Fruit fly (Drosophila melanogaster): ENCODE measurements around the gene ovo.

ovo gene

DNA sequence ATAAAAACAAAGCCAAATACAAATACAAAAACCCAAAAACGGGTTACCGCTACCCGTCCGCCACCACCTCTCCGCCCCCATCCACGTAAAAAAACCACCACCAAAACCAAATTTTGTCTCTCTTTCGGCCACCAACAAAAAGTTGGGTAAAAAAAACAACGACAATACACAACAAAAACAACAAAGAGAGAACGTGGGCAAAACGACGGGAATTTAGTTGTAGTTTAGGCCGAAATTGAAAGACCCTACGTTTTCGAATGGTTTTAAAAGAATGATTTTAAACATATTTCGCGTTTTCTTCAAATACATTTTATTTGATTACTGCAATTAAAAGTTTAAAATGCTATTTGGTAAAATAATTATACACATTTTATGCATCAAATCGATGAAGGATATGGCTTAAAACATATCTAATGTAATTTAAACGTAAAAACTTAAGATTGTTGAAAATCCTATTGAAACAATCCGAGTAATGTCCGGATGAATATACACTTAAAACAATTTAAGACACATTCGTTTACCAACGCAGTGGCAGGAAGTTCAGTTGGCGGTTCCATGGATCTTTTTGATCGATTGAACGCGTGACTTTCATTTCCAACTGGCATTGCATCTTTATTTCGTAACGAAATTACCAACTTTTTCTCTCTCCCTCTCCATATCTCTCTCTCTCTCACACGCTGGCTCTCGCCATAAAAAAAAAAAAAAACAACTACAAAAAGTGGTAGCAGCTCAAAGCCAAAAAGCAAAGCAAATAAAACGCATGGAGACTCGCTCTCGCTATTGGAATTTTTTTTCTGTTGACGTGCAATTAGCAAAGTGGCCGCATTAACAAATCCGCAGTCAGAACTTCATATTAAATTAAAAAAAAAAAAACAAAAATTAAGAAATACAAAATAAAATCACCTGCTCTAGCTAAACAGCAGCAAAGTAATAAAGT is 38.9 kb downstream of the ovo start:
- TF ChIP-seq CG11294 (GFP tag; IDR thresholded peaks at IDR 0.05) (no peak), CG7368 (GFP tag; optimal IDR thresholded peaks at IDR 0.05) (peak; percentile 10), Blimp-1 (GFP tag; optimal IDR thresholded peaks at IDR 0.05) (peak; percentile 32), Gug (GFP tag; IDR thresholded peaks at IDR 0.05) (no peak), CG15336 (GFP tag; IDR thresholded peaks at IDR 0.05) (peak; percentile 65), ss (GFP tag; optimal IDR thresholded peaks at IDR 0.05) (peak; percentile 74 to 76), Hr4 (GFP tag; optimal IDR thresholded peaks at IDR 0.05) (peak; percentile 63), acj6 (GFP tag; optimal IDR thresholded peaks at IDR 0.05) (peak; percentile 59), CG6792 (GFP tag; optimal IDR thresholded peaks at IDR 0.05) (peak; percentile 64), CG34406 (GFP tag; optimal IDR thresholded peaks at IDR 0.05) (peak; percentile 61), eg (GFP tag; IDR thresholded peaks at IDR 0.05) (peak; percentile 89), CG10669 (GFP tag; optimal IDR thresholded peaks at IDR 0.05) (peak; percentile 50), Met (GFP tag; optimal IDR thresholded peaks at IDR 0.05) (peak; percentile 76), CG3032 (tag; optimal IDR thresholded peaks at IDR 0.05) (peak; percentile 47), Lpt (GFP tag; optimal IDR thresholded peaks at IDR 0.05) (peak; percentile 67), salr (GFP tag; optimal IDR thresholded peaks at IDR 0.05) (peak; percentile 11 to 72), Sox15 (GFP tag; optimal IDR thresholded peaks at IDR 0.05) (peak; percentile 46), Eip78C (GFP tag) (peak; percentile 92), topi (GFP tag; optimal IDR thresholded peaks at IDR 0.05) (peak; percentile 79), CG6276 (GFP tag; optimal IDR thresholded peaks at IDR 0.05) (peak; percentile 79), Hr38 (GFP tag; optimal IDR thresholded peaks at IDR 0.05) (no peak), CG3919 (GFP tag; optimal IDR thresholded peaks at IDR 0.05) (peak; percentile 50), CG16779 (tag; optimal IDR thresholded peaks at IDR 0.05) (peak; percentile 64), Sox102F (GFP tag; optimal IDR thresholded peaks at IDR 0.05) (peak; percentile 53), CG4318 (GFP tag; optimal IDR thresholded peaks at IDR 0.05) (peak; percentile 68), fd85E (GFP tag; optimal IDR thresholded peaks at IDR 0.05) (peak; percentile 4), CG10631 (GFP tag; optimal IDR thresholded peaks at IDR 0.05) (peak; percentile 56), Eip75B (GFP tag; optimal IDR thresholded peaks at IDR 0.05) (peak; percentile 59), CG1621 (tag; optimal IDR thresholded peaks at IDR 0.05) (peak; percentile 46), CG6808 (GFP tag; optimal IDR thresholded peaks at IDR 0.05) (peak; percentile 79), cyc (GFP tag; optimal IDR thresholded peaks at IDR 0.05) (peak; percentile 59), CG32006 (GFP tag; optimal IDR thresholded peaks at IDR 0.05) (peak; percentile 89), CG6854 (GFP tag; optimal IDR thresholded peaks at IDR 0.05) (peak; percentile 35), CG31627 (GFP tag; optimal IDR thresholded peaks at IDR 0.05) (peak; percentile 73), svp (GFP tag) (peak; percentile 76), lz (GFP tag; optimal IDR thresholded peaks at IDR 0.05) (peak; percentile 73), vri (GFP tag; optimal IDR thresholded peaks at IDR 0.05) (peak; percentile 58), Ets96B (tag; optimal IDR thresholded peaks at IDR 0.05) (no peak), fkh (GFP tag; optimal IDR thresholded peaks at IDR 0.05) (no peak), CG6163 (GFP tag; IDR thresholded peaks at IDR 0.05) (peak; percentile 88), CG9139 (GFP tag; optimal IDR thresholded peaks at IDR 0.05) (peak; percentile 66), Eip93F (GFP tag; optimal IDR thresholded peaks at IDR 0.05) (no peak), spab (GFP tag; optimal IDR thresholded peaks at IDR 0.05) (peak; percentile 48), Sox14 (GFP tag; optimal IDR thresholded peaks at IDR 0.05) (peak; percentile 51), CG11902 (GFP tag; optimal IDR thresholded peaks at IDR 0.05) (peak; percentile 42), Ets21C (GFP tag; optimal IDR thresholded peaks at IDR 0.05) (peak; percentile 59), CG8319 (GFP tag; optimal IDR thresholded peaks at IDR 0.05) (peak; percentile 44), Smox (GFP tag; optimal IDR thresholded peaks at IDR 0.05) (peak; percentile 72), Hr39 (GFP tag; optimal IDR thresholded peaks at IDR 0.05) (peak; percentile 77), OdsH (GFP tag; optimal IDR thresholded peaks at IDR 0.05) (peak; percentile 74)

Data from whole organism, prepupa.